Worm (Caenorhabditis elegans) whole organism, L4/young adult: ENCODE data around the gene mrt-2.
"Not testable (repeated sequence)": the region's sequence is repeated elsewhere in the genome, so short reads cannot be mapped to it uniquely, and the experiment has no call there.

Source experiments
- dao-5 ChIP-seq: sonication (generic microtip); optimal IDR thresholded peaks from 2 replicates; lab custom pipeline; 2016; ENCODE audit warnings: missing genotype, missing genetic modification characterization, moderate library complexity, missing compliant biosample characterization
- him-1 ChIP-seq: sonication (generic microtip); optimal IDR thresholded peaks from 2 replicates; lab custom pipeline; 2016; ENCODE audit warnings: missing genotype, missing genetic modification reagents, missing genetic modification characterization, missing compliant biosample characterization

ce11 chrIII:11787376-11787775, 40.8 kb downstream of the mrt-2 start, which contains the start of gene C24H11.1:
- not testable (repeated sequence) for TF ChIP-seq him-1, dao-5 (tag; lab: Kevin White, UChicago)
